Worm (Caenorhabditis elegans) whole organism, mixed stage, embryonic: ENCODE measurements around the gene bath-33.
"Not testable (repeated sequence)": the region's sequence is repeated elsewhere in the genome, so short reads cannot be mapped to it uniquely, and the experiment has no call there.

Experiments
- M03D4.4 ChIP-seq: sonication (generic microtip); optimal IDR thresholded peaks from 2 replicates; lab custom pipeline; 2017; ENCODE audit warnings: mild to moderate bottlenecking, missing genetic modification characterization, missing compliant biosample characterization
- bed-3 ChIP-seq: fragments of 200-800 bp; sonication (Bioruptor generic); optimal IDR thresholded peaks from 3 replicates; lab custom pipeline; 2018; ENCODE audit warnings: mild to moderate bottlenecking, missing genetic modification characterization, moderate library complexity, missing compliant biosample characterization
- blmp-1 ChIP-seq: fragments of 150-350 bp; optimal IDR thresholded peaks from 2 replicates; lab custom pipeline; 2014; ENCODE audit warnings: missing biosample characterization, missing genetic modification characterization
- ceh-43 ChIP-seq: fragments of 200-800 bp; sonication (Bioruptor generic); optimal IDR thresholded peaks from 2 replicates; lab custom pipeline; 2018; ENCODE audit warnings: mild to moderate bottlenecking, missing genetic modification characterization, moderate library complexity, missing compliant biosample characterization
- ceh-83 ChIP-seq: fragments of 200-800 bp; sonication (Bioruptor generic); optimal IDR thresholded peaks from 2 replicates; lab custom pipeline; 2018; ENCODE audit warnings: mild to moderate bottlenecking, missing genetic modification characterization, missing compliant biosample characterization
- ces-1 ChIP-seq: fragments of 150-350 bp; optimal IDR thresholded peaks from 2 replicates; lab custom pipeline; 2014; ENCODE audit warnings: missing biosample characterization, missing genetic modification reagents, missing genetic modification characterization
- cnd-1 ChIP-seq: fragments of 200-800 bp; sonication (Bioruptor generic); optimal IDR thresholded peaks from 2 replicates; lab custom pipeline; 2018; ENCODE audit warnings: mild to moderate bottlenecking, missing genetic modification characterization, missing compliant biosample characterization
- drap-1 ChIP-seq: fragments of 200-800 bp; sonication (Bioruptor generic); optimal IDR thresholded peaks from 3 replicates; lab custom pipeline; 2018; ENCODE audit warnings: mild to moderate bottlenecking, missing genetic modification characterization, missing compliant biosample characterization
- elt-1 ChIP-seq: sonication (generic microtip); optimal IDR thresholded peaks from 2 replicates; lab custom pipeline; 2017; ENCODE audit warnings: missing genetic modification characterization, mild to moderate bottlenecking, missing compliant biosample characterization, antibody characterized with exemption, moderate library complexity, borderline replicate concordance; ENCODE audit not compliant: insufficient read depth
- elt-3 ChIP-seq: fragments of 150-350 bp; optimal IDR thresholded peaks from 2 replicates; lab custom pipeline; 2014; ENCODE audit warnings: missing biosample characterization, missing genetic modification characterization
- flh-1 ChIP-seq: fragments of 200-800 bp; sonication (Bioruptor generic); optimal IDR thresholded peaks from 2 replicates; lab custom pipeline; 2018; ENCODE audit warnings: mild to moderate bottlenecking, missing genetic modification characterization, moderate library complexity, missing compliant biosample characterization
- hlh-1 ChIP-seq: fragments of 150-350 bp; optimal IDR thresholded peaks from 2 replicates; lab custom pipeline; 2014; ENCODE audit warnings: missing biosample characterization, missing genetic modification reagents, missing genetic modification characterization
- lin-13 ChIP-seq: fragments of 150-350 bp; optimal IDR thresholded peaks from 2 replicates; lab custom pipeline; 2014; ENCODE audit warnings: missing biosample characterization, missing genetic modification characterization
- lin-32 ChIP-seq: fragments of 200-800 bp; sonication (Bioruptor generic); optimal IDR thresholded peaks from 2 replicates; lab custom pipeline; 2018; ENCODE audit warnings: mild to moderate bottlenecking, missing genetic modification characterization, missing compliant biosample characterization
- lsy-2 ChIP-seq: fragments of 150-350 bp; optimal IDR thresholded peaks from 2 replicates; lab custom pipeline; 2014; ENCODE audit warnings: missing biosample characterization, missing genetic modification characterization
- mab-5 ChIP-seq: fragments of 150-350 bp; optimal IDR thresholded peaks from 2 replicates; lab custom pipeline; 2014; ENCODE audit warnings: missing biosample characterization, missing genetic modification characterization
- mep-1 ChIP-seq: fragments of 150-350 bp; optimal IDR thresholded peaks from 2 replicates; lab custom pipeline; 2017; ENCODE audit warnings: missing biosample characterization, missing genetic modification reagents, missing genetic modification characterization, inconsistent platforms
- mls-2 ChIP-seq: sonication (generic microtip); optimal IDR thresholded peaks from 2 replicates; lab custom pipeline; 2016; ENCODE audit warnings: mild to moderate bottlenecking, missing genetic modification characterization, moderate library complexity, missing compliant biosample characterization
- nhr-12 ChIP-seq: fragments of 150-350 bp; optimal IDR thresholded peaks from 2 replicates; lab custom pipeline; 2014; ENCODE audit warnings: missing biosample characterization, missing genetic modification characterization
- nhr-2 ChIP-seq: fragments of 150-350 bp; optimal IDR thresholded peaks from 2 replicates; lab custom pipeline; 2014; ENCODE audit warnings: missing biosample characterization, missing genetic modification characterization
- nhr-237 ChIP-seq: fragments of 150-350 bp; optimal IDR thresholded peaks from 2 replicates; lab custom pipeline; 2014; ENCODE audit warnings: missing biosample characterization, missing genetic modification characterization
- nhr-28 ChIP-seq: fragments of 150-350 bp; optimal IDR thresholded peaks from 2 replicates; lab custom pipeline; 2014; ENCODE audit warnings: missing biosample characterization, missing genetic modification characterization
- nhr-76 ChIP-seq: sonication (generic microtip); optimal IDR thresholded peaks from 2 replicates; lab custom pipeline; 2017; ENCODE audit warnings: missing biosample characterization, missing genetic modification characterization
- pha-4 ChIP-seq: fragments of 150-350 bp; optimal IDR thresholded peaks from 2 replicates; lab custom pipeline; 2018; ENCODE audit warnings: missing biosample characterization, missing genetic modification reagents, missing genetic modification characterization
- sem-2 ChIP-seq: fragments of 200-800 bp; sonication (Bioruptor generic); optimal IDR thresholded peaks from 2 replicates; lab custom pipeline; 2018; ENCODE audit warnings: mild to moderate bottlenecking, missing genetic modification characterization, missing compliant biosample characterization
- snpc-4 ChIP-seq: fragments of 150-350 bp; optimal IDR thresholded peaks from 2 replicates; lab custom pipeline; 2014; ENCODE audit warnings: missing biosample characterization, missing genetic modification characterization
- sptf-1 ChIP-seq: sonication (generic microtip); optimal IDR thresholded peaks from 2 replicates; lab custom pipeline; 2017; ENCODE audit warnings: mild to moderate bottlenecking, missing genetic modification characterization, moderate library complexity, missing compliant biosample characterization
- tbx-8 ChIP-seq: fragments of 200-800 bp; sonication (Bioruptor generic); optimal IDR thresholded peaks from 2 replicates; lab custom pipeline; 2018; ENCODE audit warnings: mild to moderate bottlenecking, missing genetic modification characterization, moderate library complexity, missing compliant biosample characterization
- unc-39 ChIP-seq: fragments of 150-350 bp; optimal IDR thresholded peaks from 2 replicates; lab custom pipeline; 2014; ENCODE audit warnings: missing biosample characterization, missing genetic modification characterization
- zip-8 ChIP-seq: fragments of 150-350 bp; optimal IDR thresholded peaks from 2 replicates; lab custom pipeline; 2014; ENCODE audit warnings: missing biosample characterization, missing genetic modification characterization
- ztf-11 ChIP-seq: fragments of 150-350 bp; optimal IDR thresholded peaks from 2 replicates; lab custom pipeline; 2014; ENCODE audit warnings: missing biosample characterization, missing genetic modification characterization

Gene bath-33

DNA sequence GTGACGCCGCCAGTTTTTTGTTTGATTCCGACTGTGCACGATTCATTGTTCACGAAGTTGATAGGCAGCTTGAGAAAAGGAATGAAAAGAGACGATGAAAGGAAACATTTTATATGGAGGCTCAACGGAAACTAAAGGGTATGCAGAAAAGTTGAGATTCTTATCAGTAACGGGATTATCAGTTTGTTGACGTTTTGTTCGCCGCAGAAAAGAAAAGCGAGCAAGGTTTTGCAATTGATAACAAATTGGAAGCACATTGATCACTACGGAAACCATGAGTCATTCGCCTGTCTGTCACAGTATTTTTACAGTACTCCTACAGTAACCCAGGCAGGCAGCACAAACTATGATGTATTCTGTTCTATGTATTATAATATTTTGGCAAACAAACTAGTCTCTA is 30.0 kb upstream of the bath-33 start:
- TF ChIP-seq mls-2 (tag; lab: Kevin White, UChicago) (no peak), tbx-8 (GFP tag; lab: Kevin White, UChicago) (no peak), drap-1 (GFP tag; lab: Kevin White, UChicago) (no peak), M03D4.4 (tag; lab: Kevin White, UChicago) (no peak), cnd-1 (no peak), elt-3 (tag; lab: Kevin White, UChicago) (no peak), unc-39 (tag; lab: Kevin White, UChicago) (no peak), blmp-1 (tag; lab: Kevin White, UChicago) (no peak), lin-32 (GFP tag; lab: Kevin White, UChicago) (no peak), pha-4 (tag; lab: Kevin White, UChicago) (no peak), flh-1 (GFP tag; lab: Kevin White, UChicago) (no peak), sptf-1 (tag; lab: Kevin White, UChicago) (no peak), mep-1 (tag; lab: Kevin White, UChicago) (no peak), lsy-2 (tag; lab: Kevin White, UChicago) (no peak)

ce11 chrII:1633490-1633889 is 27.5 kb upstream of the bath-33 start, which contains the start of gene C08E3.1:
TSS of gene C08E3.1 (plus strand) at chrII:1633790.
- TF ChIP-seq elt-1 (tag; lab: Kevin White, UChicago); mab-5 (tag; lab: Kevin White, UChicago); bed-3 (GFP tag; lab: Kevin White, UChicago): not testable (repeated sequence)

DNA sequence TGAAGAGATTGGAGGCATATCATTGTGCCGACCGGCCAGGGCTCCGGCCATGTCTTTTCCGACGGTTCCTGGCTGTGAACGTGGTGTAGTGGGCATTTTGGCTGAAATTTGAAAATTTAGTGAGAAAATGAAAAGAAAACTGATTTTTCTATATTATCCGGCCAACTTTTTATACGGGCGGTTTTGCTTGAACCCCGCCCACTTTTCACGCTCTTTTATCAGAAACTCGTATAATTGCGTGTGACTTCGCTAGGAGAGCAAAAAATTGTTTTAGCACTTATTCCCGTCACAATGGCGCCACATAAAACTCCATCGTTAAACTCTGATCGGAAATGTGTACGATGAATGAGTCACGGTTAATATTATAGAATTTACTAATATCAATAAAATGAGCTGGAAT is 26.2 kb upstream of the bath-33 start, which contains the start of gene C08E3.13:
Gene C08E3.13, minus strand, starts transcription at position 101 of the 400 bp plus-strand sequence.
- TF ChIP-seq nhr-2 (tag; lab: Kevin White, UChicago); ceh-83 (GFP tag; lab: Kevin White, UChicago); lin-13 (tag; lab: Kevin White, UChicago): not testable (repeated sequence)
- TF ChIP-seq, all 35 proteins: peak for 0; not testable (repeated sequence) for 35

- TF ChIP-seq lin-32 (GFP tag; lab: Kevin White, UChicago); blmp-1 (tag; lab: Kevin White, UChicago); zip-8 (tag; lab: Kevin White, UChicago): not testable (repeated sequence)
These were observed 21.8 kb upstream of the bath-33 start, which contains the start of gene C08E3.15 for ce11 chrII:1627783-1628182. TSS of gene C08E3.15 (minus strand) at chrII:1627883.

DNA sequence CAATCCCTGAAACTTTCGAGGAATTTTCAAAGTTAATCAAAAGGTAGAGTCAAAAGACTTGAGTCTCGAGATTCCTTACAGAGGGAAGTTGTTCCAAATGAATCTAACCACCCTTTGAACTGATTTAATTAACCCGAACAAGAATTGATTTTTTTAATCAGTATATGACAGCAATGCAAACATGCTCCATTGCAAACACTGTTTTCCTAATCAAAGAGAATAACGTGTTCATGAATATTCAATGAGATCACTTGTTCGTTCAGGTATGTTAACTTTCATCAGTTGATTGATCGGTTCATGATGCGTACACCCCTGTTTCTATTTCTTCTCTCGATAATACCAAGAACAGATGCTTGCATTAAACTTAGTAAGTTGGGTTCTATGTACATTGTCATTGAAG is 19.7 kb upstream of the bath-33 start, which contains the start of gene C08E3.14:
Gene C08E3.14, plus strand, starts transcription at position 301 of the 400 bp plus-strand sequence.
- TF ChIP-seq lsy-2 (tag; lab: Kevin White, UChicago) = no peak
- TF ChIP-seq, all 35 proteins: peak for 0

DNA sequence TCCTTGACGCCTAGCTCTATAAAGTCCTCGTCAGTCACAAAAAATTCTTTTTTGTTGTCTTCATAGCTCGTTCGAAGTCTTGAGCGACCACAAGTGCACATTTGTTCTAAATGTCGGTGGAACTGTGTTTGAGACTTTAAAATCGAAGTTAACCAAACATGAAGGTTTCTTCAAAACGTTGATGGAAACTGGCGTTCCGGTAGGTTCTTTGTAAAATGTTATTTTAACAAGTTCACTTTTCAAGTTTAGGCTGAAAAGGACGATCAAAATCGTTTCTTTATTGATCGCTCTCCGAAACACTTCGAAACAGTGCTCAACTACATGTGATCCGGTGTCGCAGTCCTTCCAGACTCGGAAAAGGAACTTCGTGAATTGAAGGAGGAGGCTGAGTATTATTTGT is 18.6 kb upstream of the bath-33 start, which contains the start of gene fbxa-160:
Gene fbxa-160, minus strand, starts transcription at position 101 of the 400 bp plus-strand sequence.
- no peak for TF ChIP-seq ceh-83 (GFP tag; lab: Kevin White, UChicago)
- TF ChIP-seq nhr-76 (tag; lab: Kevin White, UChicago) = no peak
- TF ChIP-seq cnd-1 = no peak
- no peak for TF ChIP-seq nhr-2 (tag; lab: Kevin White, UChicago)
- TF ChIP-seq elt-3 (tag; lab: Kevin White, UChicago) = no peak
- TF ChIP-seq mls-2 (tag; lab: Kevin White, UChicago) = no peak

DNA sequence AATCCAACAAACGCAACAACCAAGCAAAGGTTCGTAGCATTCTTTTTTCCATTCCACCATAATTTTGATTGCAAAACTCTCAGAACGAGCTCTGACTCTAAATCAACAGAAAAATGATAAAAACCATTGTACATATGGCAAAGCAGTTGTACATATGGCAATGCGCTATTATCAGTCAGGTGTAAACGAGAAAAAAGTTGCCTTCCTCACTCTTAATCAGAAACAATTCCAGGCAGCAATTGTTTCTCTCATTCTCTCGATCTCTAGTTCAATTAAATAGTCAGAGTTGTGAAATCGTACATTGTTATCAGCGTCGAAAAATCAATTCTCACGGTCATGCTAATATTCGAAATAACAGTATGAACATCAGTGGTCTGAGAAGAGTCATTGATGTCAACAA is 15.8 kb upstream of the bath-33 start:
- TF ChIP-seq drap-1 (GFP tag; lab: Kevin White, UChicago) (no peak), bed-3 (GFP tag; lab: Kevin White, UChicago) (no peak), tbx-8 (GFP tag; lab: Kevin White, UChicago) (no peak), elt-3 (tag; lab: Kevin White, UChicago) (no peak), nhr-2 (tag; lab: Kevin White, UChicago) (no peak), zip-8 (tag; lab: Kevin White, UChicago) (no peak), sem-2 (GFP tag; lab: Kevin White, UChicago) (no peak), nhr-12 (tag; lab: Kevin White, UChicago) (no peak), cnd-1 (no peak), ces-1 (no peak), nhr-28 (tag; lab: Kevin White, UChicago) (no peak), pha-4 (tag; lab: Kevin White, UChicago) (no peak), ceh-43 (no peak), hlh-1 (tag; lab: Kevin White, UChicago) (no peak), ztf-11 (tag; lab: Kevin White, UChicago) (no peak), mls-2 (tag; lab: Kevin White, UChicago) (no peak), nhr-237 (no peak), snpc-4 (tag; lab: Kevin White, UChicago) (no peak), mep-1 (tag; lab: Kevin White, UChicago) (no peak), sptf-1 (tag; lab: Kevin White, UChicago) (no peak)
